Worm (Caenorhabditis elegans): Measurements from ENCODE around the gene ZC178.2.

ce11 chrV:8673498-8673897 lies 38.3 kb downstream of the ZC178.2 start, which contains the start of gene ZC190.5:
- TF ChIP-seq ZK546.5 (tag; optimal IDR thresholded peaks at IDR 0.05) (no peak), egl-27 (tag; optimal IDR thresholded peaks at IDR 0.05) (no peak), unc-62 (GFP tag; optimal IDR thresholded peaks at IDR 0.05) (no peak), unc-39 (tag; optimal IDR thresholded peaks at IDR 0.05) (no peak), nhr-12 (tag; optimal IDR thresholded peaks at IDR 0.05) (no peak), ama-1 (optimal IDR thresholded peaks at IDR 0.05) (no peak), snpc-4 (tag; optimal IDR thresholded peaks at IDR 0.05) (no peak), sma-3 (GFP tag; optimal IDR thresholded peaks at IDR 0.05) (no peak), ztf-11 (tag; optimal IDR thresholded peaks at IDR 0.05) (no peak), elt-1 (tag; optimal IDR thresholded peaks at IDR 0.05) (no peak), aly-2 (tag; optimal IDR thresholded peaks at IDR 0.05) (no peak), nhr-25 (tag; optimal IDR thresholded peaks at IDR 0.05) (no peak)
